Worm (Caenorhabditis elegans) whole organism, mixed stage, embryonic: ENCODE measurements around the gene C16C10.2.

Experiments
- bed-3 ChIP-seq: fragments of 200-800 bp; sonication (Bioruptor generic); optimal IDR thresholded peaks from 3 replicates; lab custom pipeline; 2018; ENCODE audit warnings: mild to moderate bottlenecking, missing genetic modification characterization, moderate library complexity, missing compliant biosample characterization
- elt-1 ChIP-seq: sonication (generic microtip); optimal IDR thresholded peaks from 2 replicates; lab custom pipeline; 2017; ENCODE audit warnings: missing genetic modification characterization, mild to moderate bottlenecking, missing compliant biosample characterization, antibody characterized with exemption, moderate library complexity, borderline replicate concordance; ENCODE audit not compliant: insufficient read depth
- hlh-1 ChIP-seq: fragments of 150-350 bp; optimal IDR thresholded peaks from 2 replicates; lab custom pipeline; 2014; ENCODE audit warnings: missing biosample characterization, missing genetic modification reagents, missing genetic modification characterization
- lin-13 ChIP-seq: fragments of 150-350 bp; optimal IDR thresholded peaks from 2 replicates; lab custom pipeline; 2014; ENCODE audit warnings: missing biosample characterization, missing genetic modification characterization
- lin-32 ChIP-seq: fragments of 200-800 bp; sonication (Bioruptor generic); optimal IDR thresholded peaks from 2 replicates; lab custom pipeline; 2018; ENCODE audit warnings: mild to moderate bottlenecking, missing genetic modification characterization, missing compliant biosample characterization
- lsy-2 ChIP-seq: fragments of 150-350 bp; optimal IDR thresholded peaks from 2 replicates; lab custom pipeline; 2014; ENCODE audit warnings: missing biosample characterization, missing genetic modification characterization
- mls-2 ChIP-seq: sonication (generic microtip); optimal IDR thresholded peaks from 2 replicates; lab custom pipeline; 2016; ENCODE audit warnings: mild to moderate bottlenecking, missing genetic modification characterization, moderate library complexity, missing compliant biosample characterization
- nhr-12 ChIP-seq: fragments of 150-350 bp; optimal IDR thresholded peaks from 2 replicates; lab custom pipeline; 2014; ENCODE audit warnings: missing biosample characterization, missing genetic modification characterization
- nhr-237 ChIP-seq: fragments of 150-350 bp; optimal IDR thresholded peaks from 2 replicates; lab custom pipeline; 2014; ENCODE audit warnings: missing biosample characterization, missing genetic modification characterization
- pha-4 ChIP-seq: fragments of 150-350 bp; optimal IDR thresholded peaks from 2 replicates; lab custom pipeline; 2018; ENCODE audit warnings: missing biosample characterization, missing genetic modification reagents, missing genetic modification characterization
- snpc-4 ChIP-seq: fragments of 150-350 bp; optimal IDR thresholded peaks from 2 replicates; lab custom pipeline; 2014; ENCODE audit warnings: missing biosample characterization, missing genetic modification characterization
- unc-62 ChIP-seq: fragments of 150-350 bp; optimal IDR thresholded peaks from 2 replicates; lab custom pipeline; 2014; ENCODE audit warnings: missing biosample characterization, missing genetic modification reagents, missing genetic modification characterization

DNA sequence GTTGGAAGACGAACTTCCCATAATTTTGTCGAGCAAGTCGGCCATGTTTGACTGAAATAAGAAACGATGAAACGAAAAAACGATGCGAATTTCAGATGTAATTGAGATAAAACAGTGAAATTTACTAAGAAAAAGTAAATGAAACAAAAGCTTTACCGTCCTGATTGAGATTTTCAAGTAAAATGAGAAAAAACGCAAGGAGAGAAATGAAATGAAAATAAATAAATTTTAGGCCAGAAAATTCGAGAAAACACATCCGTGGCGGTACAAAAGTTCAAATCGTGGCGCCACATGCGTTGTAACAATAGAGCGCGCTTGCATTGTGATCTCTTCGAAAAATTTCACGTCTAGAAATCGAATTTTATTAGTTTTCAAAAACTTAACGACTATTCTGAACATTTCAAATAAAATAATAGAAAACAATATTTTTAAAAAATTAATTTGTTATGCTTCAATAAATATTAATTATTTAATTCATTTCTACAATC is 2.3 kb downstream of the C16C10.2 start, which contains the start of the genes hrde-1 and C16C10.13:
- TF ChIP-seq lsy-2 (tag; lab: Kevin White, UChicago) = no peak
- no peak for TF ChIP-seq snpc-4 (tag; lab: Kevin White, UChicago)
- TF ChIP-seq lin-13 (tag; lab: Kevin White, UChicago) = no peak
- TF ChIP-seq pha-4 (tag; lab: Kevin White, UChicago) = no peak
- no peak for TF ChIP-seq bed-3
- TF ChIP-seq unc-62 (GFP tag; lab: Kevin White, UChicago) = no peak
- TF ChIP-seq elt-1 (tag; lab: Kevin White, UChicago) = no peak
- no peak for TF ChIP-seq nhr-12
- no peak for TF ChIP-seq nhr-237 (tag; lab: Kevin White, UChicago)
- no peak for TF ChIP-seq hlh-1 (tag; lab: Kevin White, UChicago)
- no peak for TF ChIP-seq mls-2 (tag; lab: Kevin White, UChicago)
- TF ChIP-seq lin-32 (GFP tag; lab: Kevin White, UChicago) = no peak
